Worm (Caenorhabditis elegans) whole organism, L4/young adult: ENCODE results near the gene clec-173.

Source experiments
- W03F9.2 ChIP-seq: fragments of 150-350 bp; optimal IDR thresholded peaks from 2 replicates; lab custom pipeline; 2014; ENCODE audit warnings: missing biosample characterization, missing genetic modification characterization
- dao-5 ChIP-seq: sonication (generic microtip); optimal IDR thresholded peaks from 2 replicates; lab custom pipeline; 2016; ENCODE audit warnings: missing genotype, missing genetic modification characterization, moderate library complexity, missing compliant biosample characterization
- him-1 ChIP-seq: sonication (generic microtip); optimal IDR thresholded peaks from 2 replicates; lab custom pipeline; 2016; ENCODE audit warnings: missing genotype, missing genetic modification reagents, missing genetic modification characterization, missing compliant biosample characterization

clec-173 gene

DNA sequence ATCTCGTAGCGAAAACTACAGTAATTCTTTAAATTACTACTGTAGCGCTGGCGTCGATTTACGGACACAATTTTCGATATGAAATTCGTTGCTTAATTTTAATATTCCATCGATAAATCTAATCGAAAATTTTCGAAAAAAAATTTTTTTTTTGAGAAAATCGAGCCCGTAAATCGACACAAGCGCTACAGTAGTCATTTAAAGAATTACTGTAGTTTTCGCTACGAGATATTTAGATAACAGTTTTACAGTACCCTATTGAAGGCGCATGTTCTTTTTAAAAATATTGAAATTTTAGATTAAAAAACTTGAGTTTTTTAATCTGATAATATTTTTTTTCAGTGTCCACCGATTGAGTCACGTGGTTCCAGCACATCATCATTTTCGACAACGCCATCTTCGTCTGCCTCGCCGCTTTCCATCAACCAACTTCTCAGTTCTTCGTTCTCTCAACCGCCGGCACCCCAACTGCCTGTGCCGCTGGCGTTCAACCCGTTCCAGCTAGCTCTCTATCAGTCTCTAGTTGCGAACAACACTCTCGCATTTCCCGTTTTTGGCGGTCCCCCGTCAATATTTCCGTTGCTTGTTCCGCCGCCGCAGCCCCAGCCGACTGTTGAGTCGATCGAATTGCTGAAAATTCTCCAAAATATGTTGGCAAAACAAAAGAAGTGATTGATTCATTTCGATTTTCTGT lies 26.5 kb upstream of the clec-173 start:
- TF ChIP-seq dao-5 (tag; lab: Kevin White, UChicago) (no peak), W03F9.2 (no peak), him-1 (tag; lab: Kevin White, UChicago) (no peak)

DNA sequence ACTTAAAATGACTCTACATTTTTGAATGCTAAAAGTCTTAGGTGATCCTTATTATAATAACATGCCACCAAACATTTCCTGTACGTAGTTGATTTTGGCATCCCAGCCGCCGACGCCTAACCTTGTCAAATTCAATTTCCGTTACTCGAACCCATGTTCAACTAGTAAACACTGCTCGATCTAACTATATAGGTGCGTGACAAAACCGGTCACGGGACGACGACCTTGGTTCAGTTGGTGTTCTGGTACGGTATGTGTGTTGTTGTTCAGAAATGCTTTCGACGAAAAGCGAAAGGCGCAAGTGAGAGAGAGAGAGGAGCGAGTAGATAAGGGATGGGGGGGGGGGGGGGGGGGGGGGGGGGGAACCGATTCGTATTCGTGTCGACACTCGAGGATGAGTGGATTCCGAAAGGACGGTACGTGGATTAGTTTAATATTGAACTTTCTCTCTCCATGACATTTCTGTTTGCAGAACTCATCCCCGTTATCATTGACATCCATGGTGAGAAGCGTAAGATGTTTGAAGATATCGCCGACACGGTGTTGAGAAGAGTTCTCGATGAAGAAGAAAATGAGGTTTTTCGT lies 24.6 kb upstream of the clec-173 start, which contains the start of gene W08E12.8:
TSS of gene W08E12.8 (plus strand) at position 395 of the 585 bp plus-strand sequence.
- TF ChIP-seq W03F9.2 (no peak), dao-5 (tag; lab: Kevin White, UChicago) (no peak), him-1 (tag; lab: Kevin White, UChicago) (no peak)

DNA sequence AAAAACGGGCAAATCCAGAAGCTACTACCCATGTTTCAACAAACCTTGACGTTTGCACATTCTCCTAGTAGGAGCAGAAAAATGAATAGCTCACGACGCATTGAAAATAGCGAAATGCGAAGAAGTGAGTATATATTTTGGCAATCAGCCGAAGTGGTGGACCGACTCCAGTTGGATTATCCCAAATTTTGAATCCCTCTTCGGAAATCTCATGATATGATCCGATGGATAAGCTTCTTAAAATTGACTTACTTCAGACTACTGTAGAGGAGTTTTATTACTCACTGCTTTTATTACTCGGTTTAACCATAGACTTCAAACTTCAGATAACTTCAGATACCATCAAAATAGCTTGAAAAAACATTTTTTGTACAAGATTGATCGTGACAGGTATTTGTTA lies 21.8 kb upstream of the clec-173 start, which contains the start of gene gcy-23:
TSS of gene gcy-23 (minus strand) at position 101 of the 400 bp plus-strand sequence.
- TF ChIP-seq dao-5 (tag; lab: Kevin White, UChicago) (no peak), W03F9.2 (no peak), him-1 (tag; lab: Kevin White, UChicago) (no peak)

DNA sequence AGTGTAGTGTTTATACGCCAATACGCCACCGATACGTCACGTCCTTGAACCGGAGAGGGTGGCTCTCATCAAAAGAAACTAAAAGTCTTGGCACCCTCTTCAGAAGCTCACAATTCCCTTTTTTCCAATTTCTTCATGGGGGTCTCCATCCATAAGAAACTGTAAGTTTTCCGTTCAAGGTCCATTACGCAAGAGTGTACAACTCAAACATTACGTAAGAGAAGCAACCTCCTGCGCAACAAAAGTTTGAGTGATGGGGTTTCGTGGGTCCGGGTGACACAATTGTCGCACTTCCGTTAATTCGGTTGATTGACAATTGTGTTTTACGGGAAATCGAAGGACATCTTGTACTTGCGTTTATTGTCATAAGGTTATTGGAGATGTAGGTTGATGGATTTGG lies 11.3 kb upstream of the clec-173 start:
- TF ChIP-seq W03F9.2 (no peak), him-1 (tag; lab: Kevin White, UChicago) (no peak)

DNA sequence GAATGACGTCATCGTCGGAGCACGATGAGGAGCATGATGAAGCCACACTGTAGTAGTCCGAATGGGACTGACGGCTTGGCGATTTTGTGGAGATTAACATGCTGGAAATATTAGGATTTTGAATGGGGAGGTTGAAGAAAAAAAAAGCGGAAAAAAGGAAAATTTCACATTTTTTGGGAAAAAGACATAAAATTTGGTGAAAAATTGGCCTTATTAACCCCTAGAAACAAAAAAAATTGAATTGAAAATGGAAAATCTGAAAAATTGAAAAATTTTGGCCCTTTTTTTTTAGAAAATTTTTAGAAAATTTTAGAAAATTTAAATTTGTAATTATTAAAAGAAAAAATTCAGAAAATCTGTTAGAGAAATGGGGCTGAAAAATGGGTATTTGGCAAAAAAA lies 5.8 kb upstream of the clec-173 start, which contains the start of gene T26C12.3:
TSS of gene T26C12.3 (minus strand) at position 101 of the 400 bp plus-strand sequence.
- TF ChIP-seq dao-5 (tag; lab: Kevin White, UChicago) = no peak
- no peak for TF ChIP-seq him-1 (tag; lab: Kevin White, UChicago)
- TF ChIP-seq W03F9.2 = no peak

DNA sequence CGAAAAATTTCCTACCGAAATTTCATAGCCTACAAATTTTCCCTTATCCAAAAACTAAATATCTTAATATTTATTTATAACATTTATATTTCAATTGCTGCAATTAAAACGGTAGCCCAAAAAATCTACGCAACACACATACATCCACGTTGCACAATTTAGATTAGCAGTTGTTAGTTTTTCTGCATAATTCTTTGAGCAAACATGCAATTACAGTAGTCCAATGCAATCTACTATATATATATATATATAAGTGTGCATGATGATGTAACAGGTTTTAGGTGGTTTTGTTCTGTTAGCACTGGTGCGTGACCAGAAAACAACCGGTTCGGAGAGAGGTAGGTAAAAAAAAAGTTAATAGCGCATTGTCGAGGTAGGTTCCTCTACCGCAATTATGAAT lies 3.9 kb upstream of the clec-173 start:
- TF ChIP-seq W03F9.2 (no peak), him-1 (tag; lab: Kevin White, UChicago) (no peak), dao-5 (tag; lab: Kevin White, UChicago) (no peak)

DNA sequence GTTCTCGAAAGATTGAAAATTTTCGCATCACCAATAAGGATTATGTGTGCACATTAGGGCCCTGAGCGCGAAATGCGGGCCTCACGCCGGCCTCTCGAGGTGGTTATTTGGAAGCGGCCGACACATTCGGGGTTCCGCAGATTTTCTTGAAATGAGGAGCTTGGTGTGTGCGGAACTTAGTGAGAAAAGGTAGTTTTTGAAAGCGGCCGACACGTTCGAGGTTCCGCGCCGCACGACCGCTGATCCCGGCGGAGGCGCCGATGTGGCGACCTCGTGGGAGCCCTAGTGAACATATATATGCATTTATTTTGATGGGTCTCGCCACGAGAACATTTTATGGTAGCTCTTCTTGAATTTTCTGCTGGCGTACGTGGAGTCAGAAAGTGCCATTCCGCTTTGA lies 640 bp downstream of the clec-173 start:
- no peak for TF ChIP-seq dao-5 (tag; lab: Kevin White, UChicago)
- no peak for TF ChIP-seq W03F9.2
- TF ChIP-seq him-1 (tag; lab: Kevin White, UChicago) = no peak

DNA sequence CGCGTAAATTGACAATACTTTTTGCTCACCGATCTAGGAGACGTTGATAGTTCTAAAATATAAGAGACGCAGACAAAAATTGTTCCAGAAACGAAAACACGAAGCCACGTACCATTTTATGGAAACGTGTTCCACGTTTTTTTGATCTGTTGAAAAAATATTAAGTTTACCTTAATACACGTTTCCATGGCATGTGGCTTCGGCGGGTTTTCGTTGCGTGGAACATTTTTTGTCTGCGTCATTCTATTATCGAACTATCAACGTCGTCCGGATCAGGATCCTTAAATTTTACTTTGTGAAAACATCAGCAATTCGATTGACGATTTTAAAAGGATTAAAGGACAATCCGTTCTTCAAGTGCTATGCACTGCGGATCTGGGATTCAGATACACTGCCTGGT lies 1.8 kb downstream of the clec-173 start, which contains the start of gene T26C12.2:
TSS of gene T26C12.2 (minus strand) at position 101 of the 400 bp plus-strand sequence.
- TF ChIP-seq dao-5 (tag; lab: Kevin White, UChicago) (no peak), W03F9.2 (no peak), him-1 (tag; lab: Kevin White, UChicago) (no peak)

DNA sequence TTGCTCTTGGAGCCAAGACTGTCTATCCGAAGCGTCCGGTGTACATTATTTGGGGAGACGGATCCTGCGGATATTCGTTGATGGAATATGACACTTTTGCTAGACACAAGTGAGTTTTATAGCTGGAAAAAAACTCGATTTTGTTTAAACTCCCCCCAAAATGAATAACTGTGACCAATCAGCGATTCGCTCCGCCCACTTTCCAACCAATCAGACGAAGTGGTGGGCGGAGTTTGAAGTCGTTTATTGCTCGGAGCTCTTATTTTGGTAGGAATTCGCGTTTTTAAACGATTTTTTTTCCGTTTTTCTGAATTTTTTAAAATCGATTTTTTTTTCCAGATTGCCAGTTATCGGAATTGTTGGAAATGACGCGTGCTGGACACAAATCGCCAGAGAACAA lies 5.7 kb downstream of the clec-173 start:
- no peak for TF ChIP-seq him-1 (tag; lab: Kevin White, UChicago)
- TF ChIP-seq dao-5 (tag; lab: Kevin White, UChicago) = no peak
- no peak for TF ChIP-seq W03F9.2

DNA sequence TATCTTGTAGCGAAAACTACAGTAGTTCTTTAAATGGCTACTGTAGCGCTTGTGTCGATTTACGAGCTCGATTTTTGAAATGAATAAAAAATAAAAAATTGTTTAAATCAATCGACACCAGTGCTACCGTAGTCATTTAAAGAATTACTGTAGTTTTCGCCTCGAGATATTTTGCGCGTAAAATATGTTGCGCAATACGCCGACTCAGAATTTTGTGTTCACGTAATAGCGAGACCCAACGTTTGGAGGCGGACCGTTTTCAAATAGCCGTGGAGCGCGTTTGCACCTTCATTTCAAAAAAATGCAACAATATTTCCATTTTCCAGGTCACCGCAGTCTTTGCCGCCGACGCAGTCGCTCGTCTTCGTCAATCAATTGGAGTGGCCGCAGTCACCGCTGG lies 7.3 kb downstream of the clec-173 start:
- TF ChIP-seq dao-5 (tag; lab: Kevin White, UChicago) = no peak
- TF ChIP-seq him-1 (tag; lab: Kevin White, UChicago) = no peak
- TF ChIP-seq W03F9.2 = no peak

DNA sequence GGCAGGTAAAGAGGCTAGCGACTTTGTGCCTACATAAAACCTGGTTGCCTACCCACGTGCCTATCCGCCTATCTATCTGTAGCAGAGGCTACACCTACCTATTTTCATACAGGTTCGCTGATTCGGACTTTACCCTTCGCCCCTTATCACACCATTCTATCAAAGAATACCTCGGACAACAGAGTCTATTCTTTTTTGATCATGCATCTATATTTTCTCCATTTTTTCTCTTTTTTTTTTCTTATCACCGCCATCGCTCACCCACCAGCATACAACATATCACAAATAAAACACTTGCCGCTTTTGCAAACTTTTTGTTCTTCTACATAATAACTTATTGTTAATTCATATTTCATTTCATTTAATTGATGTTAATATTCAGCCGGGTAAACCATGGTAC lies 9.0 kb downstream of the clec-173 start, which contains the start of gene T26C12.1:
TSS of gene T26C12.1 (plus strand) at position 383 of the 400 bp plus-strand sequence.
- TF ChIP-seq dao-5 (tag; lab: Kevin White, UChicago) (no peak), him-1 (tag; lab: Kevin White, UChicago) (no peak), W03F9.2 (no peak)

DNA sequence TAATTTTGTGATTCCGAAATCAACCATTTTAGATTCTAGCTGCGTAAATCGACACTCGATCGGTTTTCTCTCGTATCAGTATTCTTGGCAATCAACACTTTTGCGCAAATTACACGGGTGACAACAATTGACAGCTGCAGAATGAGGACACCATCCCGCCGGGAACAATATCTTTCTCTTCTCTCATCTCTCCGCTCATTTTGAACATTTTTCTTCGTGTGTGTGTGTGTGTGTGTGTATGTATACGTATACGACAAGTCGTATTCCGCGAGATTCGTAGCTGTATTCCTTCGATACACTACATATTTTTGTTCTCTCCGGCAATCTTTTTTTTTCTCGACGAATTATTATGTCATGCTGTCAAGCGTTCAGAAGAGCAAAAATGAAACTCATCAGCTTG lies 10.6 kb downstream of the clec-173 start:
- no peak for TF ChIP-seq him-1 (tag; lab: Kevin White, UChicago)
- TF ChIP-seq W03F9.2 = no peak
- no peak for TF ChIP-seq dao-5 (tag; lab: Kevin White, UChicago)

DNA sequence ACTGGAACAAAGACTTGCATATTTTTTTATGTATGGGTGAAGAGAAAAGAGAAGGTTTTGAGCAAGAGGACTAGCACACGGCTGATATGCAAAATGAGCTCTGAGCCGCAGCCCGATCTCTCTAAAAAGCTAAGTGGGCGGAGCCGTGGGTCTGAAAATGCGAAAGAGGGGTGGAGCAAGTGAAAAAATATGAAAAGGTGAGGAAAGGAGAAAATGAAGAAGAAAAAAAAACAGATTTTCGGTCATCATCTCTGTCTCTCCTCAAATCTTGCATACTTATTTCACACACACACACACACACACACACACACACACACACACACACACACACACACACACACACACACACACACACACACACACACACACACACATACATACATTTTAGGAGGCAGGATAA lies 13.0 kb downstream of the clec-173 start, which contains the start of gene dmd-9:
TSS of gene dmd-9 (minus strand) at position 101 of the 400 bp plus-strand sequence.
- TF ChIP-seq dao-5 (tag; lab: Kevin White, UChicago) (no peak), him-1 (tag; lab: Kevin White, UChicago) (no peak), W03F9.2 (no peak)

DNA sequence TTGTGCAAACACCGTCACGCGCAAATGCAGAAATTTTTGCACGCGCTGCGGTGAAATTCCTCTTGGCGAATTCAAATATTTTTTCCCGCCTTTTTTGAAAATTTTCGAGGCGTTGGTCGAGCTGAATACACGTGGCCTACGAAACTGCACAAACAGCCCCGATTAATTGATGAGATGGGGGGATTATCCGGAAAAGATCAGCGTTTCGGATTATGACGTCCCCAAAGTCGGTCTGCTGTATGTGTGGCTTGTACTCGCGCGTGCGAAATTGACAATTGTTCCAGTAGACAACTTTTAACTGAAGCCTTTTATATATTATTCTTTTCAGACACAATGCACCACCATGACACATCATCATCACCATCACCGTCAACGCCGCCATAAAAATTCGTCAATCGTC lies 15.4 kb downstream of the clec-173 start:
- TF ChIP-seq him-1 (tag; lab: Kevin White, UChicago) (no peak), W03F9.2 (no peak)
